Worm (Caenorhabditis elegans): Measurements from ENCODE around the gene nlp-34.

- TF ChIP-seq egl-18 (GFP tag; IDR thresholded peaks at IDR 0.05) (no peak), unc-62 (GFP tag; optimal IDR thresholded peaks at IDR 0.05) (no peak)
These were observed 47.6 kb downstream of the nlp-34 start, which contains the start of gene srx-63 for ce11 chrV:3931326-3931725.
